Worm (Caenorhabditis elegans) whole organism, L2 larva: Measurements from ENCODE around the gene trpp-3.

Source experiments
- C34F6.9 ChIP-seq: fragments of 150-350 bp; optimal IDR thresholded peaks from 2 replicates; lab custom pipeline; 2014; ENCODE audit warnings: missing biosample characterization, missing genetic modification characterization
- F13H6.1 ChIP-seq: sonication (generic microtip); optimal IDR thresholded peaks from 2 replicates; lab custom pipeline; 2016; ENCODE audit warnings: missing genetic modification characterization, missing compliant biosample characterization
- R02D3.7 ChIP-seq: fragments of 150-350 bp; optimal IDR thresholded peaks from 2 replicates; lab custom pipeline; 2014; ENCODE audit warnings: missing biosample characterization, missing genetic modification characterization
- dmd-4 ChIP-seq: sonication (generic microtip); optimal IDR thresholded peaks from 2 replicates; lab custom pipeline; 2017; ENCODE audit warnings: missing biosample characterization, missing genetic modification characterization
- lin-13 ChIP-seq: fragments of 150-350 bp; optimal IDR thresholded peaks from 2 replicates; lab custom pipeline; 2014; ENCODE audit warnings: missing biosample characterization, missing genetic modification reagents, missing genetic modification characterization
- lin-39 ChIP-seq: fragments of 150-350 bp; optimal IDR thresholded peaks from 2 replicates; lab custom pipeline; 2014; ENCODE audit warnings: missing biosample characterization, missing genetic modification reagents, missing genetic modification characterization
- lsy-2 ChIP-seq, 2 experiments: fragments of 150-350 bp in 1 of 2; sonication (generic microtip) in 1 of 2; optimal IDR thresholded peaks; 2 replicates each; lab custom pipeline; 2014 to 2017; ENCODE audit warnings: missing biosample characterization in 2 of 2, missing genetic modification characterization in 2 of 2
- nhr-11 ChIP-seq: fragments of 150-350 bp; optimal IDR thresholded peaks from 2 replicates; lab custom pipeline; 2014; ENCODE audit warnings: missing biosample characterization, missing genetic modification characterization
- nhr-12 ChIP-seq: fragments of 150-350 bp; optimal IDR thresholded peaks from 2 replicates; lab custom pipeline; 2014; ENCODE audit warnings: missing biosample characterization, missing genetic modification characterization
- snpc-4 ChIP-seq: fragments of 150-350 bp; optimal IDR thresholded peaks from 2 replicates; lab custom pipeline; 2014; ENCODE audit warnings: missing biosample characterization, missing genetic modification characterization
- unc-39 ChIP-seq: fragments of 150-350 bp; optimal IDR thresholded peaks from 2 replicates; lab custom pipeline; 2014; ENCODE audit warnings: missing biosample characterization, missing genetic modification characterization
- zag-1 ChIP-seq: fragments of 150-350 bp; optimal IDR thresholded peaks from 2 replicates; lab custom pipeline; 2014; ENCODE audit warnings: missing biosample characterization, missing genetic modification characterization
- ztf-11 ChIP-seq: sonication (generic microtip); optimal IDR thresholded peaks from 2 replicates; lab custom pipeline; 2017; ENCODE audit warnings: missing biosample characterization, missing genetic modification characterization

ce11 chrIII:9509764-9510370, 15.5 kb upstream of the trpp-3 start:
- TF ChIP-seq ztf-11 (tag; lab: Kevin White, UChicago) (no peak), dmd-4 (tag; lab: Kevin White, UChicago) (no peak), lsy-2 (tag; optimal IDR thresholded peaks at IDR 0.05; lab: Kevin White, UChicago) (peak in 1 of 2 experiments; percentile 42), unc-39 (tag; lab: Kevin White, UChicago) (no peak), C34F6.9 (tag; lab: Kevin White, UChicago) (peak; percentile 36), snpc-4 (no peak), nhr-12 (no peak), lin-13 (GFP tag; lab: Kevin White, UChicago) (peak; percentile 23), zag-1 (tag; lab: Kevin White, UChicago) (peak; percentile 29), R02D3.7 (tag; lab: Kevin White, UChicago) (no peak), F13H6.1 (peak; percentile 37), lin-39 (tag; lab: Kevin White, UChicago) (no peak), nhr-11 (tag; lab: Kevin White, UChicago) (no peak)
